Fruit fly (Drosophila melanogaster) whole organism, pupa: Measurements from ENCODE around the gene mus301.

Source experiments
- CG10348 ChIP-seq: fragments of 200-800 bp; sonication (Bioruptor generic); IDR thresholded peaks from 2 replicates; pipeline ENCODE4 v1.3.6; 2022; ENCODE audit warnings: missing biosample characterization, missing genetic modification characterization
- CG12605 ChIP-seq: fragments of 200-800 bp; sonication (Bioruptor generic); IDR thresholded peaks from 2 replicates; pipeline ENCODE4 v1.3.6; 2022; ENCODE audit warnings: missing biosample characterization, missing genetic modification characterization
- CG13204 ChIP-seq: fragments of 200-800 bp; sonication (Bioruptor generic); optimal IDR thresholded peaks from 2 replicates; lab custom pipeline; 2018; ENCODE audit warnings: missing biosample characterization, mild to moderate bottlenecking, missing genetic modification characterization, moderate library complexity
- CG14655 ChIP-seq: fragments of 200-800 bp; sonication (Bioruptor generic); optimal IDR thresholded peaks from 3 replicates; lab custom pipeline; 2017; ENCODE audit warnings: mild to moderate bottlenecking, missing biosample characterization, missing genetic modification reagents, missing genetic modification characterization
- CG15710 ChIP-seq: fragments of 200-800 bp; sonication (Bioruptor generic); optimal IDR thresholded peaks from 2 replicates; lab custom pipeline; 2018; ENCODE audit warnings: missing biosample characterization, mild to moderate bottlenecking, missing genetic modification characterization, moderate library complexity
- CG17806 ChIP-seq: fragments of 200-800 bp; sonication (Bioruptor generic); optimal IDR thresholded peaks from 2 replicates; lab custom pipeline; 2018; ENCODE audit warnings: missing biosample characterization, mild to moderate bottlenecking, missing genetic modification characterization, moderate library complexity
- CG32121 ChIP-seq: fragments of 200-800 bp; sonication (Bioruptor generic); IDR thresholded peaks from 2 replicates; pipeline ENCODE4 v1.3.6; 2022; ENCODE audit warnings: missing biosample characterization, missing genetic modification characterization
- CG34367 ChIP-seq: fragments of 200-800 bp; sonication (Bioruptor generic); optimal IDR thresholded peaks from 2 replicates; lab custom pipeline; 2018; ENCODE audit warnings: missing biosample characterization, mild to moderate bottlenecking, missing genetic modification characterization
- CG4496 ChIP-seq: fragments of 200-800 bp; sonication (Bioruptor generic); IDR thresholded peaks from 3 replicates; pipeline ENCODE4 v1.3.6; 2022; ENCODE audit warnings: missing biosample characterization, missing genetic modification characterization
- CG8159 ChIP-seq: fragments of 200-800 bp; sonication (Bioruptor generic); optimal IDR thresholded peaks from 3 replicates; lab custom pipeline; 2018; ENCODE audit warnings: missing biosample characterization, mild to moderate bottlenecking, missing genetic modification characterization, moderate library complexity
- CG8301 ChIP-seq: fragments of 200-800 bp; sonication (Bioruptor generic); optimal IDR thresholded peaks from 2 replicates; lab custom pipeline; 2018; ENCODE audit warnings: missing biosample characterization, mild to moderate bottlenecking, missing genetic modification characterization
- CG9948 ChIP-seq: fragments of 200-800 bp; sonication (Bioruptor generic); optimal IDR thresholded peaks from 2 replicates; lab custom pipeline; 2018; ENCODE audit warnings: missing biosample characterization, mild to moderate bottlenecking, missing genetic modification characterization, moderate library complexity
- D1 ChIP-seq: fragments of 200-800 bp; sonication (Bioruptor generic); optimal IDR thresholded peaks from 2 replicates; lab custom pipeline; 2018; ENCODE audit warnings: missing biosample characterization, mild to moderate bottlenecking, missing genetic modification characterization, moderate library complexity
- EcR ChIP-seq: fragments of 200-800 bp; sonication (Bioruptor generic); optimal IDR thresholded peaks from 3 replicates; lab custom pipeline; 2019; ENCODE audit warnings: missing biosample characterization, missing genetic modification characterization, mild to moderate bottlenecking, moderate library complexity, missing genetic modification reagents
- Ets98B ChIP-seq: fragments of 200-800 bp; sonication (Bioruptor generic); IDR thresholded peaks from 2 replicates; pipeline ENCODE4 v1.3.6; 2022; ENCODE audit warnings: missing biosample characterization, missing genetic modification characterization
- Pif1A ChIP-seq: fragments of 200-800 bp; sonication (Bioruptor generic); optimal IDR thresholded peaks from 3 replicates; lab custom pipeline; 2016; ENCODE audit warnings: missing biosample characterization, missing genetic modification characterization
- Pif1B ChIP-seq: fragments of 200-800 bp; sonication (Bioruptor generic); optimal IDR thresholded peaks from 3 replicates; lab custom pipeline; 2016; ENCODE audit warnings: missing biosample characterization, missing genetic modification characterization
- Snoo ChIP-seq: fragments of 200-800 bp; sonication (Bioruptor generic); optimal IDR thresholded peaks from 3 replicates; lab custom pipeline; 2017; ENCODE audit warnings: missing biosample characterization, mild to moderate bottlenecking, missing genetic modification characterization, inconsistent platforms
- fd96Ca ChIP-seq: fragments of 200-800 bp; sonication (Bioruptor generic); IDR thresholded peaks from 3 replicates; pipeline ENCODE4 v1.3.6; 2022; ENCODE audit warnings: missing biosample characterization, missing genetic modification characterization
- gl ChIP-seq: fragments of 200-800 bp; sonication (Bioruptor generic); optimal IDR thresholded peaks from 2 replicates; lab custom pipeline; 2018; ENCODE audit warnings: missing biosample characterization, mild to moderate bottlenecking, missing genetic modification characterization
- rn ChIP-seq: fragments of 200-800 bp; sonication (Bioruptor generic); IDR thresholded peaks from 2 replicates; pipeline ENCODE4 v1.3.6; 2022; ENCODE audit warnings: missing biosample characterization, missing genetic modification characterization

mus301 gene

DNA sequence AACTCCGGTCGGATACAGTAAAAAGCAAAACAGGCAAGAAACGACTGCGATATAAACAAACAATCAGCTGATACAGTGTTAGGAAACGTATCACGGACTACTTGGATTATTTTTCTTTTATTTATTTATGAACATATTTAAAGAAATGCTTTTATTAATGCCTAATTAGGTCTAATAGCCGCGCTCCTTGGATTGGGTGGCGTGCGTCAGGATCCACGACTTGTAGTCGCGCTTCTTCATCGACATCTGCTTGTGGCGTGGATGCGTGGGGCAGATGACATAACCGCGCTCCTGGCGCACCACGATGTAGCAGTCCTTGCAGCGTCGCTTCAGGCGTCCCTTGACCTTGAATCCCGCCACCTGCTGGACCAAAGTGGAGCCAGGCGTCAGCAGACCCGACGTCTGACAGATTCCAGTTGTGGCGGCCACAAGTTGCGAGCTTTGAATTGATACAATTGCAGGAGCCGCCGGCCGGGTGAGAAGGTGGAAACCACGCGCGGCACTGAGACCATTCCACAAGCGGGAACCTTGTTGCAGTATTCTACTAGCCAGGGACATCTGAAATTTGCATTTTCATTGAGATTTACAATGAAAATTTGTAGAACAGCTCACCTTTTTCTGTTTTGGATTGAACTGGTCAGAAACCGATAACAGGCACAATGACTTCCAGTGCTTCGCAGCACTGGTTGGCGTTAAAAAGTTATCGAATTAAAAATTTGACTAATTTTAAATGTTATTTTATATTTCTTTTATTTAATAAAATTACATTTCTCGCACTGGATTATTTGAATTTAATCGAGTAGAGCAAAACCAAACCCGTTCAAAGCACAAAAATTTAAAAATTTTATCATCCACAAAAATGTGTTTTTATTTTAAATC, 12.9 kb upstream of the mus301 start, which contains the start of the genes CG7550 and mRpL36:
Gene CG7550, minus strand, starts transcription at position 51 of the 879 bp plus-strand sequence.
Gene mRpL36, minus strand, starts transcription at position 652 of the 879 bp plus-strand sequence.
- TF ChIP-seq Snoo (tag; lab: Kevin White, UChicago) (no peak), CG10348 (no peak), rn (GFP tag; lab: Robert Waterston, UW) (no peak), CG32121 (GFP tag; lab: Robert Waterston, UW) (no peak), gl (tag; lab: Kevin White, UChicago) (no peak), CG8159 (tag; lab: Kevin White, UChicago) (no peak), EcR (no peak), fd96Ca (GFP tag; lab: Robert Waterston, UW) (no peak), D1 (tag; lab: Kevin White, UChicago) (no peak), CG17806 (no peak), Ets98B (no peak), CG34367 (tag; lab: Kevin White, UChicago) (no peak), CG4496 (GFP tag; lab: Robert Waterston, UW) (no peak), CG13204 (GFP tag; lab: Kevin White, UChicago) (no peak)
- TF ChIP-seq, all 21 proteins: peak for 0

dm6 chr3L:8127712-8128210, 9.8 kb upstream of the mus301 start, which contains the start of the genes Cds and Uba2:
Gene Cds (plus strand): TSS chr3L:8127762.
Gene Uba2 (minus strand): TSS chr3L:8127818.
- TF ChIP-seq CG14655 (GFP tag; lab: Kevin White, UChicago): no peak
- TF ChIP-seq CG17806: peak; percentile 77
- peak; percentile 97 for TF ChIP-seq CG8159 (tag; lab: Kevin White, UChicago)
- TF ChIP-seq CG32121 (GFP tag; lab: Robert Waterston, UW): peak; percentile 92
- peak; percentile 72 for TF ChIP-seq CG12605
- peak; percentile 90 for TF ChIP-seq fd96Ca (GFP tag; lab: Robert Waterston, UW)
- no peak for TF ChIP-seq CG13204 (GFP tag; lab: Kevin White, UChicago)
- TF ChIP-seq CG9948: peak; percentile 75
- peak; percentile 81 for TF ChIP-seq rn (GFP tag; lab: Robert Waterston, UW)
- TF ChIP-seq Ets98B: peak; percentile 90
- no peak for TF ChIP-seq D1 (tag; lab: Kevin White, UChicago)
- TF ChIP-seq CG4496 (GFP tag; lab: Robert Waterston, UW): peak; percentile 90
- peak; percentile 74 for TF ChIP-seq CG8301
- TF ChIP-seq Snoo (tag; lab: Kevin White, UChicago): peak; percentile 85
- peak; percentile 69 for TF ChIP-seq CG34367 (tag; lab: Kevin White, UChicago)
- TF ChIP-seq Pif1A (GFP tag; lab: Kevin White, UChicago): no peak
- peak; percentile 80 for TF ChIP-seq Pif1B (GFP tag; lab: Kevin White, UChicago)
- peak; percentile 14 for TF ChIP-seq EcR
- TF ChIP-seq gl (tag; lab: Kevin White, UChicago): peak; percentile 40
- TF ChIP-seq CG15710 (tag; lab: Kevin White, UChicago): peak; percentile 85
- TF ChIP-seq CG10348: peak; percentile 75

- no peak for TF ChIP-seq D1 (tag; lab: Kevin White, UChicago)
- peak; percentile 6 for TF ChIP-seq CG8301
- peak; percentile 34 for TF ChIP-seq gl (tag; lab: Kevin White, UChicago)
- 0 out of 3 replicates have a peak, but pooled peaks have one; percentile 34 for TF ChIP-seq fd96Ca (GFP tag; lab: Robert Waterston, UW)
- TF ChIP-seq CG8159 (tag; lab: Kevin White, UChicago): no peak
- 0 out of 3 replicates have a peak, but pooled peaks have one; percentile 33 for TF ChIP-seq CG4496 (GFP tag; lab: Robert Waterston, UW)
- TF ChIP-seq Snoo (tag; lab: Kevin White, UChicago): no peak
- TF ChIP-seq, all 21 proteins: peak for 4
Measured at dm6 chr3L:8128396-8129050, 9.1 kb upstream of the mus301 start.

dm6 chr3L:8150284-8150683, 12.7 kb downstream of the mus301 start:
- TF ChIP-seq CG17806 (no peak), rn (GFP tag; lab: Robert Waterston, UW) (no peak)
- TF ChIP-seq, all 21 proteins: peak for 0

DNA sequence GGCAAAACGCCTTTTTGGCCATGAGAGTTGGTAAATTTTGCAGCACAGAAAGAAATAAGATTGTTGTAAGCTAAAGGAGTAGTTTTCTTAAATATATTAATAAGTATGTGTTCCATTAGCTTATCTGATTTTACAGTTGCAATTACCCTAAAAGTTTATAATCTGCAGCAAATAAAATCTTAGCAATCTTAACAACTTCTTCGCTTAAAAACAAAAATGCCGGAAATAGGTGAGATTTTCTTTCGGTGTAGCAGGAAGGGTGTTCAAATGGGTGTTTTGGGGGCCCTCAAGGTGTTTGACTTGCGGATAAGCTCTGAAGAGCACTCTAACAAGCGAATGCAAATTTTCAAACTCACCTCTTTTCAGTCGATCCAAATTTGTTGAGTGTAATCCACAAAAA, 13.2 kb downstream of the mus301 start:
- TF ChIP-seq Snoo (tag; lab: Kevin White, UChicago): no peak
- peak; percentile 19 for TF ChIP-seq CG8301

DNA sequence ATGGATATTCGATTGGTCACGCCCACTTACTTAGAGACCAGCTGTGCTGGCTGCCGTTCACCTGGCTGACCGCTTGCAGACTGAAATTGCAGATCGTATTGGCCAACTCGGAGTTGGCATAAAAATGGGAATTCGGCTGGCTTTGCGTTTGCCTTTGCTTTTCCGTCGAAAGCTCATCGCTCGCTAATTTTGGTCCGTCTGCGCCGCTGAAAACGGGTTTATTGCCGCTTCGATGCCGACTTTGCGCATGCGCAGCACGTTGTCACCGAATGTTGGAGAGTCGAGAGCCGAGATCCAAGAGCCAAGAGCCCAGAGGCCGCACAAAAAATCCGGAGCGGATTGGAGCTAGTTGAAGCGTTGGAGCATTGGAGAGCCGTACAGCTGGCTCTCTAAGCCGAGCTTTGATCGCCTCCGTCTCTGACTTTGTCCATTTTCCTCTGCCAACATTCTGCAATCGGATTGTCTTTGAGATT, 14.2 kb downstream of the mus301 start, which contains the start of gene CG13676:
Gene CG13676, minus strand, starts transcription at position 87 of the 473 bp plus-strand sequence.
- TF ChIP-seq CG13204 (GFP tag; lab: Kevin White, UChicago) (peak; percentile 30), CG4496 (GFP tag; lab: Robert Waterston, UW) (no peak), EcR (peak; percentile 64)
